Worm (Caenorhabditis elegans) whole organism, late embryonic: Measurements from ENCODE around the gene kel-8.

Experiments
- C38D4.7 ChIP-seq: fragments of 200-800 bp; sonication (Bioruptor generic); optimal IDR thresholded peaks from 2 replicates; lab custom pipeline; 2018; ENCODE audit warnings: mild to moderate bottlenecking, missing genetic modification characterization, moderate library complexity, missing compliant biosample characterization
- K09A11.1 ChIP-seq: sonication (generic microtip); optimal IDR thresholded peaks from 2 replicates; lab custom pipeline; 2017; ENCODE audit warnings: antibody characterized with exemption, mild to moderate bottlenecking, missing genetic modification characterization, missing compliant biosample characterization; ENCODE audit not compliant: insufficient read depth
- ceh-2 ChIP-seq: sonication (generic microtip); optimal IDR thresholded peaks from 2 replicates; lab custom pipeline; 2016; ENCODE audit warnings: missing genotype, missing genetic modification characterization, missing compliant biosample characterization
- ceh-24 ChIP-seq: sonication (generic microtip); optimal IDR thresholded peaks from 2 replicates; lab custom pipeline; 2016; ENCODE audit warnings: mild to moderate bottlenecking, missing genetic modification characterization, missing compliant biosample characterization
- ceh-30 ChIP-seq: fragments of 150-350 bp; optimal IDR thresholded peaks from 2 replicates; lab custom pipeline; 2014; ENCODE audit warnings: missing biosample characterization, missing genetic modification characterization
- ceh-45 ChIP-seq: fragments of 200-800 bp; sonication (Bioruptor generic); IDR thresholded peaks from 2 replicates; pipeline ENCODE4 v1.3.6; 2022; ENCODE audit warnings: missing genetic modification reagents, missing genetic modification characterization, missing compliant biosample characterization
- ceh-9 ChIP-seq: sonication (generic microtip); optimal IDR thresholded peaks from 2 replicates; lab custom pipeline; 2016; ENCODE audit warnings: mild to moderate bottlenecking, missing genetic modification characterization, inconsistent platforms, missing compliant biosample characterization
- elt-2 ChIP-seq: sonication (generic microtip); optimal IDR thresholded peaks from 2 replicates; lab custom pipeline; 2016; ENCODE audit warnings: missing genetic modification reagents, missing genetic modification characterization, missing compliant biosample characterization
- elt-4 ChIP-seq: sonication (generic microtip); optimal IDR thresholded peaks from 2 replicates; lab custom pipeline; 2016; ENCODE audit warnings: missing genetic modification characterization, missing compliant biosample characterization
- fax-1 ChIP-seq: sonication (generic microtip); optimal IDR thresholded peaks from 2 replicates; lab custom pipeline; 2016; ENCODE audit warnings: missing genotype, missing genetic modification characterization, missing compliant biosample characterization
- gmeb-2 ChIP-seq: sonication (generic microtip); optimal IDR thresholded peaks from 2 replicates; lab custom pipeline; 2016; ENCODE audit warnings: missing genetic modification characterization, inconsistent platforms, missing compliant biosample characterization
- hlh-8 ChIP-seq: sonication (generic microtip); optimal IDR thresholded peaks from 2 replicates; lab custom pipeline; 2016; ENCODE audit warnings: missing genotype, missing genetic modification characterization, missing compliant biosample characterization
- lim-6 ChIP-seq: sonication (generic microtip); optimal IDR thresholded peaks from 2 replicates; lab custom pipeline; 2016; ENCODE audit warnings: missing genetic modification characterization, missing compliant biosample characterization
- lin-11 ChIP-seq: fragments of 200-800 bp; sonication (Bioruptor generic); optimal IDR thresholded peaks from 2 replicates; lab custom pipeline; 2018; ENCODE audit warnings: mild to moderate bottlenecking, missing genetic modification characterization, missing compliant biosample characterization
- nfya-1 ChIP-seq: sonication (generic microtip); optimal IDR thresholded peaks from 2 replicates; lab custom pipeline; 2017; ENCODE audit warnings: missing genetic modification characterization, mild to moderate bottlenecking, missing compliant biosample characterization, antibody characterized with exemption, moderate library complexity
- pax-1 ChIP-seq: fragments of 150-350 bp; optimal IDR thresholded peaks from 2 replicates; lab custom pipeline; 2014; ENCODE audit warnings: missing biosample characterization, missing genetic modification characterization
- pha-4 ChIP-seq: fragments of 150-350 bp; optimal IDR thresholded peaks from 2 replicates; lab custom pipeline; 2018; ENCODE audit warnings: missing biosample characterization, missing genetic modification reagents, missing genetic modification characterization
- sdc-2 ChIP-seq: sonication (generic microtip); optimal IDR thresholded peaks from 2 replicates; lab custom pipeline; 2016; ENCODE audit warnings: missing genotype, missing genetic modification characterization, missing compliant biosample characterization
- sox-4 ChIP-seq: sonication (generic microtip); optimal IDR thresholded peaks from 2 replicates; lab custom pipeline; 2017; ENCODE audit warnings: mild to moderate bottlenecking, missing genetic modification characterization, inconsistent platforms, missing compliant biosample characterization
- syd-9 ChIP-seq: sonication (generic microtip); optimal IDR thresholded peaks from 2 replicates; lab custom pipeline; 2016; ENCODE audit warnings: mild to moderate bottlenecking, missing genetic modification characterization, moderate library complexity, missing compliant biosample characterization
- tbx-2 ChIP-seq: sonication (generic microtip); optimal IDR thresholded peaks from 2 replicates; lab custom pipeline; 2016; ENCODE audit warnings: missing genetic modification characterization, missing compliant biosample characterization
- tbx-7 ChIP-seq: sonication (generic microtip); optimal IDR thresholded peaks from 2 replicates; lab custom pipeline; 2016; ENCODE audit warnings: missing genotype, missing genetic modification characterization, missing compliant biosample characterization
- unc-42 ChIP-seq: sonication (generic microtip); optimal IDR thresholded peaks from 2 replicates; lab custom pipeline; 2016; ENCODE audit warnings: missing genotype, missing genetic modification characterization, missing compliant biosample characterization
- unc-55 ChIP-seq: sonication (generic microtip); optimal IDR thresholded peaks from 2 replicates; lab custom pipeline; 2017; ENCODE audit warnings: missing biosample characterization, missing genetic modification reagents, missing genetic modification characterization
- zip-5 ChIP-seq: sonication (generic microtip); optimal IDR thresholded peaks from 2 replicates; lab custom pipeline; 2016; ENCODE audit warnings: missing genetic modification characterization, missing compliant biosample characterization

kel-8 gene

ce11 chrV:2727101-2727500, 55.8 kb downstream of the kel-8 start, which contains the start of gene str-13:
Gene str-13, minus strand, starts transcription at chrV:2727201.
- TF ChIP-seq unc-42 (tag; lab: Kevin White, UChicago) (no peak), unc-55 (GFP tag; lab: Kevin White, UChicago) (no peak), fax-1 (tag; lab: Kevin White, UChicago) (no peak), gmeb-2 (no peak), pax-1 (tag; lab: Kevin White, UChicago) (no peak), tbx-7 (tag; lab: Kevin White, UChicago) (no peak), K09A11.1 (tag; lab: Kevin White, UChicago) (no peak), ceh-30 (tag; lab: Kevin White, UChicago) (no peak), sox-4 (tag; lab: Kevin White, UChicago) (no peak), tbx-2 (no peak), lim-6 (tag; lab: Kevin White, UChicago) (no peak), hlh-8 (no peak), nfya-1 (tag; lab: Kevin White, UChicago) (no peak), ceh-2 (tag; lab: Kevin White, UChicago) (no peak), lin-11 (tag; lab: Kevin White, UChicago) (no peak), zip-5 (no peak), ceh-9 (tag; lab: Kevin White, UChicago) (no peak), elt-2 (tag; lab: Kevin White, UChicago) (no peak)
- TF ChIP-seq, all 69 proteins: peak for 0

ce11 chrV:2728236-2728635, 57.0 kb downstream of the kel-8 start, which contains the start of gene str-33:
Gene str-33, plus strand, starts transcription at chrV:2728536.
- TF ChIP-seq hlh-8 (no peak), pha-4 (tag; lab: Kevin White, UChicago) (no peak), C38D4.7 (no peak), ceh-24 (tag; lab: Kevin White, UChicago) (no peak), sdc-2 (tag; lab: Kevin White, UChicago) (no peak), syd-9 (tag; lab: Kevin White, UChicago) (no peak)

- TF ChIP-seq elt-4 (no peak), elt-2 (tag; lab: Kevin White, UChicago) (peak; percentile 78)
Observed at ce11 chrV:2730784-2731480, 59.7 kb downstream of the kel-8 start, which contains the start of gene dod-3. Gene dod-3, minus strand, starts transcription at chrV:2731098.

- TF ChIP-seq ceh-45 (GFP tag; lab: Robert Waterston, UW) = no peak
Observed at ce11 chrV:2734360-2734759, 63.1 kb downstream of the kel-8 start, which contains the start of gene srg-57. Gene srg-57, minus strand, starts transcription at chrV:2734460.
